Worm (Caenorhabditis elegans) whole organism, L3 larva: ENCODE measurements around the gene K08D9.4.

Experiments
- aly-2 ChIP-seq: fragments of 150-350 bp; optimal IDR thresholded peaks from 2 replicates; lab custom pipeline; 2014; ENCODE audit warnings: missing biosample characterization, missing genetic modification characterization
- ceh-16 ChIP-seq: sonication (generic microtip); optimal IDR thresholded peaks from 2 replicates; lab custom pipeline; 2017; ENCODE audit warnings: missing biosample characterization, missing genetic modification characterization
- ceh-28 ChIP-seq: fragments of 150-350 bp; optimal IDR thresholded peaks from 2 replicates; lab custom pipeline; 2014; ENCODE audit warnings: missing biosample characterization, missing genetic modification reagents, missing genetic modification characterization
- ceh-9 ChIP-seq: sonication (generic microtip); optimal IDR thresholded peaks from 2 replicates; lab custom pipeline; 2018; ENCODE audit warnings: missing biosample characterization, missing genetic modification characterization
- egl-5 ChIP-seq: fragments of 150-350 bp; optimal IDR thresholded peaks from 2 replicates; lab custom pipeline; 2017; ENCODE audit warnings: missing biosample characterization, missing genetic modification reagents, missing genetic modification characterization, inconsistent platforms
- elt-1 ChIP-seq: fragments of 150-350 bp; optimal IDR thresholded peaks from 2 replicates; lab custom pipeline; 2014; ENCODE audit warnings: missing biosample characterization, missing genetic modification characterization
- elt-2 ChIP-seq: sonication (generic microtip); optimal IDR thresholded peaks from 2 replicates; lab custom pipeline; 2016; ENCODE audit warnings: missing genetic modification reagents, mild to moderate bottlenecking, missing genetic modification characterization, missing compliant biosample characterization
- eor-1 ChIP-seq, 2 experiments: fragments of 150-350 bp; optimal IDR thresholded peaks; 2 replicates each; lab custom pipeline; 2014 to 2018; ENCODE audit warnings: missing biosample characterization in 2 of 2, missing genetic modification characterization in 2 of 2
- fkh-10 ChIP-seq: sonication (generic microtip); optimal IDR thresholded peaks from 2 replicates; lab custom pipeline; 2017; ENCODE audit warnings: missing biosample characterization, missing genetic modification reagents, missing genetic modification characterization
- fos-1 ChIP-seq: fragments of 150-350 bp; optimal IDR thresholded peaks from 2 replicates; lab custom pipeline; 2014; ENCODE audit warnings: missing biosample characterization, missing genetic modification characterization
- hmg-11 ChIP-seq: sonication (generic microtip); optimal IDR thresholded peaks from 2 replicates; lab custom pipeline; 2016; ENCODE audit warnings: missing genetic modification characterization, missing compliant biosample characterization
- jun-1 ChIP-seq: fragments of 150-350 bp; optimal IDR thresholded peaks from 2 replicates; lab custom pipeline; 2014; ENCODE audit warnings: missing biosample characterization, missing genetic modification reagents, missing genetic modification characterization
- lin-15B ChIP-seq: fragments of 150-350 bp; optimal IDR thresholded peaks from 2 replicates; lab custom pipeline; 2014; ENCODE audit warnings: missing biosample characterization, missing genetic modification characterization
- lin-39 ChIP-seq: fragments of 150-350 bp; optimal IDR thresholded peaks from 2 replicates; lab custom pipeline; 2018; ENCODE audit warnings: missing biosample characterization, missing genetic modification reagents, missing genetic modification characterization
- nfya-1 ChIP-seq: sonication (generic microtip); optimal IDR thresholded peaks from 2 replicates; lab custom pipeline; 2017; ENCODE audit warnings: missing genetic modification characterization, mild to moderate bottlenecking, missing compliant biosample characterization, antibody characterized with exemption, moderate library complexity; ENCODE audit not compliant: insufficient read depth
- nhr-11 ChIP-seq: fragments of 150-350 bp; optimal IDR thresholded peaks from 2 replicates; lab custom pipeline; 2014; ENCODE audit warnings: missing biosample characterization, missing genetic modification characterization
- nhr-12 ChIP-seq: fragments of 150-350 bp; optimal IDR thresholded peaks from 2 replicates; lab custom pipeline; 2014; ENCODE audit warnings: missing biosample characterization, missing genetic modification characterization
- nhr-23 ChIP-seq: fragments of 150-350 bp; optimal IDR thresholded peaks from 2 replicates; lab custom pipeline; 2014; ENCODE audit warnings: missing biosample characterization, missing genetic modification reagents, missing genetic modification characterization
- nhr-25 ChIP-seq: sonication (generic microtip); optimal IDR thresholded peaks from 2 replicates; lab custom pipeline; 2017; ENCODE audit warnings: missing biosample characterization, missing genetic modification characterization
- nhr-77 ChIP-seq: fragments of 150-350 bp; optimal IDR thresholded peaks from 2 replicates; lab custom pipeline; 2014; ENCODE audit warnings: missing biosample characterization, missing genetic modification characterization
- pha-4 ChIP-seq: fragments of 150-350 bp; optimal IDR thresholded peaks from 2 replicates; lab custom pipeline; 2014; ENCODE audit warnings: missing biosample characterization, missing genetic modification reagents, missing genetic modification characterization
- pqm-1 ChIP-seq: fragments of 150-350 bp; optimal IDR thresholded peaks from 2 replicates; lab custom pipeline; 2017; ENCODE audit warnings: missing biosample characterization, missing genetic modification characterization, inconsistent platforms
- skn-1 ChIP-seq: fragments of 150-350 bp; optimal IDR thresholded peaks from 2 replicates; lab custom pipeline; 2014; ENCODE audit warnings: missing biosample characterization, missing genetic modification characterization
- snpc-4 ChIP-seq: fragments of 150-350 bp; optimal IDR thresholded peaks from 2 replicates; lab custom pipeline; 2014; ENCODE audit warnings: missing biosample characterization, missing genetic modification characterization
- tbx-2 ChIP-seq: sonication (generic microtip); optimal IDR thresholded peaks from 2 replicates; lab custom pipeline; 2016; ENCODE audit warnings: mild to moderate bottlenecking, missing genetic modification characterization, missing compliant biosample characterization
- unc-62 ChIP-seq: fragments of 150-350 bp; sonication (generic microtip); optimal IDR thresholded peaks from 4 replicates; lab custom pipeline; 2014; ENCODE audit warnings: missing biosample characterization, missing genetic modification reagents, missing genetic modification characterization

Gene K08D9.4

ce11 chrV:3208940-3209339 is 8.7 kb upstream of the K08D9.4 start:
- TF ChIP-seq unc-62 (GFP tag; lab: Kevin White, UChicago) (no peak), tbx-2 (no peak), snpc-4 (tag; lab: Kevin White, UChicago) (no peak), ceh-16 (tag; lab: Kevin White, UChicago) (no peak), elt-1 (no peak)
- TF ChIP-seq, all 47 proteins: peak for 0

DNA sequence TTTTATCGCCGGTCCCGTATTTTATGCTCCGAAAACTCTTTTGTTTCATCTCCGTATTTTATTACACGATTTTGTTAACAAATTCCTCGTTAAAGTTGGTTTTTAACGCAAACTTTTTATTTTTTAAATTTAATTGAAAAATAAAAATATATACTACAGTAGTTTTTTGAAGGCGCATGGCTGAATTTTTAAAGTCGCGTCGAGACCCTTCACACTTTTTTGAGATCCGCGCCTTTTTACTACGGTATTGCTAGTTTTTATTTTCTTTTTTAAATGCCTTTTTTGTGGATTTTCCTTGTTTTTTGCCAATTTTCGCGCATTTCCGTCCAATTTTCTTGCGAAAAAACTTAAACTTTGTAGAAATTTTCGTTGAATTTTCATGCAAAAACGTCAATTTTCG is 4.2 kb upstream of the K08D9.4 start:
- no peak for TF ChIP-seq nhr-77 (tag; lab: Kevin White, UChicago)
- TF ChIP-seq jun-1 (tag; lab: Kevin White, UChicago): no peak
- no peak for TF ChIP-seq lin-39 (tag; lab: Kevin White, UChicago)
- TF ChIP-seq egl-5 (tag; lab: Kevin White, UChicago): no peak
- no peak for TF ChIP-seq ceh-16 (tag; lab: Kevin White, UChicago)
- no peak for TF ChIP-seq nfya-1 (tag; lab: Kevin White, UChicago)
- no peak for TF ChIP-seq skn-1 (tag; lab: Kevin White, UChicago)

- TF ChIP-seq nhr-23 (tag; lab: Kevin White, UChicago): peak; percentile 41
- TF ChIP-seq tbx-2: no peak
- peak; percentile 37 for TF ChIP-seq nhr-25 (tag; lab: Kevin White, UChicago)
- TF ChIP-seq nfya-1 (tag; lab: Kevin White, UChicago): peak; percentile 22
- TF ChIP-seq nhr-11 (tag; lab: Kevin White, UChicago): peak; percentile 85
- TF ChIP-seq elt-2 (tag; lab: Kevin White, UChicago): peak; percentile 28
- no peak for TF ChIP-seq fkh-10 (GFP tag; lab: Kevin White, UChicago)
These were observed 3.3 kb downstream of the K08D9.4 start, which contains the start of the genes Y73C8B.1 and Y73C8B.5 for ce11 chrV:3196832-3197329. Y73C8B.1 (minus strand) TSS chrV:3196882. Y73C8B.5 (plus strand) TSS chrV:3197268.

DNA sequence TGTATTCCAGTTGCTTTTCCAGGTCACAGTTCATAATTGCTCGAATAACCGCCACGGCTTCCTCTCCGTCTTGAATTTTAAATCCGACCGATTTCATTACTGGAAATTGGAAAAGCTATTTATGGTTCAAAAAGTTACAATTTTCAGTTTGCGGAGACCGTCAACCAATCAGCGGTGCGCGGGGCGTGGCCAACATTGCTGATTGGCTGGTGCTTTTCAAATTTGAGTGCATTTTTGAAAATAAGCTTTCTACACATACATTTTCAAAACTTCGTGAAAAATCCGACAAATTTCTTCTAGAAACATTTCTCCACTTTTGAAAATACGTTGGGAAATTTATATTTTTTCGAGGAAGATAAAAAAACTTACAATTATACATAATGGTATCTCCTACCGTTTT is 4.4 kb downstream of the K08D9.4 start:
- no peak for TF ChIP-seq aly-2 (tag; lab: Kevin White, UChicago)
- no peak for TF ChIP-seq snpc-4 (tag; lab: Kevin White, UChicago)
- TF ChIP-seq nhr-12 (tag; lab: Kevin White, UChicago): no peak
- TF ChIP-seq nfya-1 (tag; lab: Kevin White, UChicago): peak; percentile 91

ce11 chrV:3194952-3195450 is 5.2 kb downstream of the K08D9.4 start, which contains the start of gene Y73C8B.2:
Y73C8B.2 (minus strand) TSS chrV:3195002.
- TF ChIP-seq hmg-11 (tag; lab: Kevin White, UChicago) (peak; percentile 19), ceh-16 (tag; lab: Kevin White, UChicago) (no peak), pha-4 (tag; lab: Kevin White, UChicago) (peak; percentile 78), egl-5 (tag; lab: Kevin White, UChicago) (no peak), elt-2 (tag; lab: Kevin White, UChicago) (peak; percentile 33), pqm-1 (peak; percentile 2), nhr-25 (tag; lab: Kevin White, UChicago) (peak; percentile 50), nfya-1 (tag; lab: Kevin White, UChicago) (peak; percentile 48), ceh-9 (tag; lab: Kevin White, UChicago) (no peak), nhr-23 (tag; lab: Kevin White, UChicago) (peak; percentile 59), lin-15B (peak; percentile 54)

- TF ChIP-seq hmg-11 (tag; lab: Kevin White, UChicago) (peak; percentile 28), pqm-1 (peak; percentile 93), fos-1 (tag; lab: Kevin White, UChicago) (no peak), eor-1 (tag; optimal IDR thresholded peaks at IDR 0.05; lab: Kevin White, UChicago) (no peak), ceh-28 (peak; percentile 12), nhr-23 (tag; lab: Kevin White, UChicago) (peak; percentile 58), elt-2 (tag; lab: Kevin White, UChicago) (peak; percentile 88), elt-1 (no peak), lin-15B (no peak), nhr-12 (tag; lab: Kevin White, UChicago) (no peak), nfya-1 (tag; lab: Kevin White, UChicago) (peak; percentile 8)
These were observed 7.1 kb downstream of the K08D9.4 start, which contains the start of the genes Y73C8B.3 and Y73C8B.9 for ce11 chrV:3193091-3193608. Y73C8B.3 (minus strand) TSS chrV:3193237. Y73C8B.9 (plus strand) TSS chrV:3193558.
